Fruit fly (Drosophila melanogaster) whole organism, embryonic: ENCODE results near the gene Rab9D.

ENCODE experiments used
- Antp ChIP-seq: fragments of 200-800 bp; sonication (Bioruptor generic); optimal IDR thresholded peaks from 3 replicates; lab custom pipeline; 2016; ENCODE audit warnings: missing biosample characterization, missing genetic modification characterization
- Asciz ChIP-seq: fragments of 200-800 bp; sonication (Bioruptor generic); optimal IDR thresholded peaks from 2 replicates; lab custom pipeline; 2017; ENCODE audit warnings: missing biosample characterization, mild to moderate bottlenecking, missing genetic modification characterization, missing genetic modification reagents
- Atf-2 ChIP-seq: fragments of 200-800 bp; sonication (Bioruptor generic); optimal IDR thresholded peaks from 2 replicates; lab custom pipeline; 2016; ENCODE audit warnings: missing biosample characterization, missing genetic modification characterization
- CG10431 ChIP-seq: fragments of 200-800 bp; sonication (Bioruptor generic); optimal IDR thresholded peaks from 3 replicates; lab custom pipeline; 2018; ENCODE audit warnings: missing biosample characterization, mild to moderate bottlenecking, missing genetic modification characterization
- CG10654 ChIP-seq: fragments of 200-800 bp; sonication (Bioruptor generic); optimal IDR thresholded peaks from 2 replicates; lab custom pipeline; 2016; ENCODE audit warnings: missing biosample characterization, missing genetic modification characterization
- CG11093 ChIP-seq: fragments of 200-800 bp; sonication (Bioruptor generic); IDR thresholded peaks from 3 replicates; pipeline ENCODE4 v1.3.6; 2022; ENCODE audit warnings: missing biosample characterization, missing genetic modification characterization
- CG12071 ChIP-seq: fragments of 200-800 bp; sonication (Bioruptor generic); optimal IDR thresholded peaks from 3 replicates; lab custom pipeline; 2018; ENCODE audit warnings: missing biosample characterization, mild to moderate bottlenecking, missing genetic modification characterization
- CG14014 ChIP-seq: fragments of 200-800 bp; sonication (Bioruptor generic); IDR thresholded peaks from 2 replicates; pipeline ENCODE4 v1.3.6; 2022; ENCODE audit warnings: missing biosample characterization, missing genetic modification characterization
- CG14050 ChIP-seq: fragments of 200-800 bp; sonication (Bioruptor generic); IDR thresholded peaks from 3 replicates; pipeline ENCODE4 v1.3.6; 2022; ENCODE audit warnings: missing biosample characterization, missing genetic modification characterization
- CG15011 ChIP-seq: fragments of 200-800 bp; sonication (Bioruptor generic); optimal IDR thresholded peaks from 3 replicates; lab custom pipeline; 2018; ENCODE audit warnings: missing biosample characterization, mild to moderate bottlenecking, missing genetic modification characterization
- CG15696 ChIP-seq: fragments of 200-800 bp; sonication (Bioruptor generic); optimal IDR thresholded peaks from 2 replicates; lab custom pipeline; 2019; ENCODE audit warnings: missing biosample characterization, mild to moderate bottlenecking, missing genetic modification characterization, moderate library complexity
- CG1792 ChIP-seq: fragments of 200-800 bp; sonication (Bioruptor generic); optimal IDR thresholded peaks from 2 replicates; lab custom pipeline; 2016; ENCODE audit warnings: missing biosample characterization, missing genetic modification characterization
- CG18764 ChIP-seq: fragments of 200-800 bp; sonication (Bioruptor generic); optimal IDR thresholded peaks from 3 replicates; lab custom pipeline; 2016; ENCODE audit warnings: missing biosample characterization, missing genetic modification characterization
- CG2889 ChIP-seq: fragments of 200-800 bp; sonication (Bioruptor generic); IDR thresholded peaks from 3 replicates; pipeline ENCODE4 v1.3.6; 2022; ENCODE audit warnings: missing biosample characterization, missing genetic modification characterization
- CG31388 ChIP-seq: fragments of 200-800 bp; sonication (Bioruptor generic); optimal IDR thresholded peaks from 2 replicates; lab custom pipeline; 2016; ENCODE audit warnings: missing biosample characterization, missing genetic modification characterization
- CG33557 ChIP-seq: fragments of 200-800 bp; sonication (Bioruptor generic); optimal IDR thresholded peaks from 2 replicates; lab custom pipeline; 2019; ENCODE audit warnings: missing biosample characterization, mild to moderate bottlenecking, missing genetic modification characterization, moderate library complexity
- CG3838 ChIP-seq: fragments of 200-800 bp; sonication (Bioruptor generic); optimal IDR thresholded peaks from 3 replicates; lab custom pipeline; 2016; ENCODE audit warnings: missing biosample characterization, missing genetic modification characterization
- CG3847 ChIP-seq: fragments of 200-800 bp; sonication (Bioruptor generic); IDR thresholded peaks from 2 replicates; pipeline ENCODE4 v1.3.6; 2022; ENCODE audit warnings: missing biosample characterization, missing genetic modification characterization
- CG4282 ChIP-seq: fragments of 200-800 bp; sonication (Bioruptor generic); optimal IDR thresholded peaks from 2 replicates; lab custom pipeline; 2016; ENCODE audit warnings: missing biosample characterization, missing genetic modification characterization
- CG4424 ChIP-seq: fragments of 200-800 bp; sonication (Bioruptor generic); optimal IDR thresholded peaks from 3 replicates; lab custom pipeline; 2016; ENCODE audit warnings: missing biosample characterization, missing genetic modification characterization
- CG4730 ChIP-seq: fragments of 200-800 bp; sonication (Bioruptor generic); IDR thresholded peaks from 2 replicates; pipeline ENCODE4 v1.3.6; 2022; ENCODE audit warnings: missing biosample characterization, missing genetic modification characterization
- CG6791 ChIP-seq: fragments of 200-800 bp; sonication (Bioruptor generic); IDR thresholded peaks from 3 replicates; pipeline ENCODE4 v1.3.6; 2022; ENCODE audit warnings: missing biosample characterization, missing genetic modification characterization; ENCODE audit not compliant: partially characterized antibody
- CG6813 ChIP-seq: fragments of 200-800 bp; sonication (Bioruptor generic); optimal IDR thresholded peaks from 2 replicates; lab custom pipeline; 2017; ENCODE audit warnings: missing biosample characterization, missing genetic modification characterization, mild to moderate bottlenecking, moderate library complexity, missing genetic modification reagents
- CG7745 ChIP-seq: fragments of 200-800 bp; sonication (Bioruptor generic); optimal IDR thresholded peaks from 2 replicates; lab custom pipeline; 2018; ENCODE audit warnings: missing biosample characterization, mild to moderate bottlenecking, missing genetic modification characterization, moderate library complexity
- CG7987 ChIP-seq: fragments of 200-800 bp; sonication (Bioruptor generic); optimal IDR thresholded peaks from 2 replicates; lab custom pipeline; 2018; ENCODE audit warnings: missing biosample characterization, mild to moderate bottlenecking, missing genetic modification characterization, moderate library complexity
- CG9817 ChIP-seq: fragments of 200-800 bp; sonication (Bioruptor generic); optimal IDR thresholded peaks from 2 replicates; lab custom pipeline; 2018; ENCODE audit warnings: missing biosample characterization, mild to moderate bottlenecking, missing genetic modification characterization, moderate library complexity
- CoRest ChIP-seq: fragments of 200-800 bp; sonication (Bioruptor generic); optimal IDR thresholded peaks from 3 replicates; lab custom pipeline; 2018; ENCODE audit warnings: missing biosample characterization, mild to moderate bottlenecking, missing genetic modification characterization, moderate library complexity
- Gsc ChIP-seq: fragments of 200-800 bp; sonication (Bioruptor generic); IDR thresholded peaks from 2 replicates; pipeline ENCODE4 v1.3.6; 2022; ENCODE audit warnings: missing biosample characterization, missing genetic modification characterization
- HLH4C ChIP-seq: fragments of 200-800 bp; sonication (Bioruptor generic); IDR thresholded peaks from 3 replicates; pipeline ENCODE4 v1.3.6; 2022; ENCODE audit warnings: missing biosample characterization, missing genetic modification characterization; ENCODE audit not compliant: partially characterized antibody
- HmgZ ChIP-seq: fragments of 200-800 bp; sonication (Bioruptor generic); optimal IDR thresholded peaks from 2 replicates; lab custom pipeline; 2018; ENCODE audit warnings: missing biosample characterization, mild to moderate bottlenecking, missing genetic modification characterization
- Myb ChIP-seq: fragments of 200-800 bp; sonication (Bioruptor generic); optimal IDR thresholded peaks from 2 replicates; lab custom pipeline; 2016; ENCODE audit warnings: missing biosample characterization, missing genetic modification characterization
- Neu2 ChIP-seq: fragments of 200-800 bp; sonication (Bioruptor generic); optimal IDR thresholded peaks from 3 replicates; lab custom pipeline; 2016; ENCODE audit warnings: missing biosample characterization, missing genetic modification characterization, borderline replicate concordance
- Oli ChIP-seq: fragments of 200-800 bp; sonication (Bioruptor generic); optimal IDR thresholded peaks from 2 replicates; lab custom pipeline; 2018; ENCODE audit warnings: missing biosample characterization, mild to moderate bottlenecking, missing genetic modification characterization, moderate library complexity
- Sin3A ChIP-seq: fragments of >200 bp; optimal IDR thresholded peaks from 2 replicates; lab custom pipeline; 2018
- Sry-δ ChIP-seq: fragments of 200-800 bp; sonication (Bioruptor generic); optimal IDR thresholded peaks from 2 replicates; lab custom pipeline; 2016; ENCODE audit warnings: missing biosample characterization, missing genetic modification characterization
- bab2 ChIP-seq: fragments of 200-800 bp; sonication (Bioruptor generic); optimal IDR thresholded peaks from 2 replicates; lab custom pipeline; 2016; ENCODE audit warnings: missing biosample characterization, missing genetic modification characterization
- corto ChIP-seq: fragments of 200-800 bp; sonication (Bioruptor generic); optimal IDR thresholded peaks from 2 replicates; lab custom pipeline; 2016; ENCODE audit warnings: missing biosample characterization, mild to moderate bottlenecking, missing genetic modification characterization, moderate library complexity
- croc ChIP-seq: fragments of 200-800 bp; sonication (Bioruptor generic); conservative IDR thresholded peaks from 3 replicates; pipeline ENCODE4 v1.3.6; 2022; ENCODE audit warnings: missing biosample characterization, missing genetic modification characterization
- crp ChIP-seq, 2 experiments: fragments of 200-800 bp; sonication (Bioruptor generic); optimal IDR thresholded peaks; 2 replicates in 1 of 2; 3 replicates in 1 of 2; lab custom pipeline; 2017; ENCODE audit warnings: missing biosample characterization in 2 of 2, missing genetic modification characterization in 2 of 2, mild to moderate bottlenecking in 1 of 2, moderate library complexity in 1 of 2
- dmrt11E ChIP-seq: fragments of 200-800 bp; sonication (Bioruptor generic); optimal IDR thresholded peaks from 3 replicates; lab custom pipeline; 2018; ENCODE audit warnings: missing biosample characterization, mild to moderate bottlenecking, missing genetic modification characterization, moderate library complexity
- esg ChIP-seq: fragments of 200-800 bp; sonication (Bioruptor generic); conservative IDR thresholded peaks from 2 replicates; pipeline ENCODE4 v1.3.6; 2022; ENCODE audit warnings: missing biosample characterization, missing genetic modification characterization
- gfzf ChIP-seq: fragments of 200-800 bp; sonication (Bioruptor generic); optimal IDR thresholded peaks from 2 replicates; lab custom pipeline; 2016; ENCODE audit warnings: missing biosample characterization, mild to moderate bottlenecking, missing genetic modification characterization, moderate library complexity
- gt ChIP-seq: fragments of 200-800 bp; sonication (Bioruptor generic); IDR thresholded peaks from 2 replicates; pipeline ENCODE4 v1.3.6; 2022; ENCODE audit warnings: missing biosample characterization, missing genetic modification characterization
- her ChIP-seq: fragments of 200-800 bp; sonication (Bioruptor generic); optimal IDR thresholded peaks from 2 replicates; lab custom pipeline; 2016; ENCODE audit warnings: missing biosample characterization, missing genetic modification characterization
- jing ChIP-seq: fragments of 200-800 bp; sonication (Bioruptor generic); optimal IDR thresholded peaks from 2 replicates; lab custom pipeline; 2018; ENCODE audit warnings: missing biosample characterization, mild to moderate bottlenecking, missing genetic modification characterization
- mam ChIP-seq: fragments of 200-800 bp; sonication (Bioruptor generic); optimal IDR thresholded peaks from 3 replicates; lab custom pipeline; 2016; ENCODE audit warnings: missing biosample characterization, missing genetic modification characterization
- nerfin-1 ChIP-seq: fragments of 200-800 bp; sonication (Bioruptor generic); optimal IDR thresholded peaks from 3 replicates; lab custom pipeline; 2019; ENCODE audit warnings: missing biosample characterization, mild to moderate bottlenecking, missing genetic modification characterization, moderate library complexity
- run ChIP-seq: fragments of 200-800 bp; sonication (Bioruptor generic); optimal IDR thresholded peaks from 3 replicates; lab custom pipeline; 2018; ENCODE audit warnings: missing biosample characterization, mild to moderate bottlenecking, missing genetic modification characterization
- tx ChIP-seq: fragments of 200-800 bp; sonication (Bioruptor generic); optimal IDR thresholded peaks from 2 replicates; lab custom pipeline; 2016; ENCODE audit warnings: missing biosample characterization, missing genetic modification characterization
- unpg ChIP-seq: fragments of 200-800 bp; sonication (Bioruptor generic); optimal IDR thresholded peaks from 3 replicates; lab custom pipeline; 2018; ENCODE audit warnings: missing biosample characterization, mild to moderate bottlenecking, missing genetic modification characterization, moderate library complexity
- wdn ChIP-seq: fragments of 200-800 bp; sonication (Bioruptor generic); IDR thresholded peaks from 2 replicates; pipeline ENCODE4 v1.3.6; 2022; ENCODE audit warnings: missing biosample characterization, missing genetic modification characterization

Rab9D gene

DNA sequence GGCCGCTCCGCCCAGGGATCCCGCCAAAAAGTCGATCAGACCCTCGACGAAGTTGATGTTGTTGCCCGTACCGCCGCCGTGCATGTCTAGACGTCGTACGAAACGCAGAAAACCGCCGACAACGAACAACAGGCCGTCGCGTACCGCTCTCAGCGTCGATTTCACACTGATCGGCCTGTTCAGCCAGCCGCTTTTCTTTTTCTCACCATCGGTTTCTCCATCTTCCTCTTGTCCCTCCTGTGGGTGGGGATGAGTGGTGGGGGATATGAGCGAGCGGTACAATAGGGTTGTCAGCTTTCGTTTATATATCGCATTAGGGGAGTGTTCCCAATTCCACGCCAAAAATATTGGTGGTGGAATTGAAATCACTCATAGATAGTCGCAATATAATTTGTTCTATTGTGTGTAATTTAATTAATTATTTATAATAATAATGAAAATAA, 12.6 kb downstream of the Rab9D start (continued):
- peak; percentile 40 for TF ChIP-seq CG15696
- TF ChIP-seq unpg (GFP tag; lab: Kevin White, UChicago): peak; percentile 20
- no peak for TF ChIP-seq CG33557 (GFP tag; lab: Kevin White, UChicago)
- TF ChIP-seq CG14014: peak; percentile 52; the same call in 1 of the 2 replicates
- peak; percentile 57 for TF ChIP-seq Sry-δ (GFP tag; lab: Kevin White, UChicago)
- no peak for TF ChIP-seq CG7987
- peak; percentile 55 for TF ChIP-seq CG3847 (GFP tag; lab: Robert Waterston, UW)
- 0 out of 2 replicates have a peak, but pooled peaks have one; percentile 23 for TF ChIP-seq wdn (GFP tag; lab: Robert Waterston, UW)
- no peak for TF ChIP-seq CG31388 (GFP tag; lab: Kevin White, UChicago)
- TF ChIP-seq CG15011 (GFP tag; lab: Kevin White, UChicago): no peak
- TF ChIP-seq HmgZ (tag; lab: Kevin White, UChicago): peak; percentile 2
- no peak for TF ChIP-seq CG4282
- TF ChIP-seq Atf-2 (GFP tag; lab: Kevin White, UChicago): no peak
- peak; percentile 3 for TF ChIP-seq CG18764 (GFP tag; lab: Kevin White, UChicago)
- TF ChIP-seq corto (GFP tag; lab: Kevin White, UChicago): no peak
- TF ChIP-seq CG11093 (GFP tag; lab: Robert Waterston, UW): no peak
- peak; percentile 31 for TF ChIP-seq CG4424
- no peak for TF ChIP-seq CG3838 (GFP tag; lab: Kevin White, UChicago)
- no peak for TF ChIP-seq nerfin-1 (tag; lab: Kevin White, UChicago)
- TF ChIP-seq crp (GFP tag; optimal IDR thresholded peaks at IDR 0.05; lab: Kevin White, UChicago): no peak
- TF ChIP-seq mam (GFP tag; lab: Kevin White, UChicago): peak; percentile 26
- no peak for TF ChIP-seq bab2 (GFP tag; lab: Kevin White, UChicago)
- TF ChIP-seq croc (GFP tag; lab: Robert Waterston, UW): no peak
- TF ChIP-seq CG4730 (GFP tag; lab: Robert Waterston, UW): peak; percentile 27; the same call in 1 of the 2 replicates
- no peak for TF ChIP-seq esg (GFP tag; lab: Robert Waterston, UW)
- TF ChIP-seq CG14050 (GFP tag; lab: Robert Waterston, UW): no peak
- TF ChIP-seq CG7745: no peak
- peak; percentile 75 for TF ChIP-seq CG9817 (tag; lab: Kevin White, UChicago)
- no peak for TF ChIP-seq HLH4C (GFP tag; lab: Robert Waterston, UW)
- no peak for TF ChIP-seq gfzf (GFP tag; lab: Kevin White, UChicago)
- TF ChIP-seq CG6791: peak; percentile 12
- no peak for TF ChIP-seq her
- peak; percentile 2 for TF ChIP-seq CG10431 (GFP tag; lab: Kevin White, UChicago)
- no peak for TF ChIP-seq CG1792 (GFP tag; lab: Kevin White, UChicago)
- TF ChIP-seq Antp (GFP tag; lab: Kevin White, UChicago): peak; percentile 6
- TF ChIP-seq CoRest: peak; percentile 61
- TF ChIP-seq Myb (GFP tag; lab: Kevin White, UChicago): no peak
- peak; percentile 44 for TF ChIP-seq dmrt11E (tag; lab: Kevin White, UChicago)
- no peak for TF ChIP-seq CG6813 (GFP tag; lab: Kevin White, UChicago)
- TF ChIP-seq Asciz: no peak
- peak; percentile 17 for TF ChIP-seq CG10654 (GFP tag; lab: Kevin White, UChicago)
- TF ChIP-seq CG2889 (GFP tag; lab: Robert Waterston, UW): no peak
- no peak for TF ChIP-seq Gsc (GFP tag; lab: Robert Waterston, UW)
- TF ChIP-seq CG12071 (GFP tag; lab: Kevin White, UChicago): no peak
- TF ChIP-seq Sin3A: no peak
- no peak for TF ChIP-seq run (tag; lab: Kevin White, UChicago)
- TF ChIP-seq tx: no peak
- no peak for TF ChIP-seq Neu2 (GFP tag; lab: Kevin White, UChicago)
- no peak for TF ChIP-seq jing (GFP tag; lab: Kevin White, UChicago)
- peak; percentile 30 for TF ChIP-seq Oli (tag; lab: Kevin White, UChicago)
- no peak for TF ChIP-seq gt
